Worm (Caenorhabditis elegans): Measurements from ENCODE around the gene T02D1.8.

DNA sequence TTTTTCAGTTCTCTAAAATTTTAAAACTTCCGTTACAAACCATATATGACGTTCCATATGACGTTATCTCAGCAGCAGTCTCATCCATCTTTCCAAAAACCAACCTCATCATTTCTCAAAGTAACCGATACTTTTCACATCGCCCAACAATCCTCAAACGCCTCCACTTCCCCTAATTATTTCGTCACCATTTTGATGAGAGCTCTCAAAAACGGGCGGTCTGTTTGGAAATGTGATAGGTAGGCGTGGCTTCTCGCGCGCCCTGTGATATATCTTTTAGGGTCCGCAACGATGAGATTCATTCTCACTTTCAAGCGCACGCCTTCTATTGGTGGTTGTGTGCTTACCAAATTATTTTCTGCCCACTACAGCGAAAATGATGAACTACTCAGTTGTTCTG lies 19.0 kb downstream of the T02D1.8 start, which contains the start of gene trh-1:
- TF ChIP-seq lsy-2 (tag; optimal IDR thresholded peaks at IDR 0.05) (no peak), swsn-7 (tag; optimal IDR thresholded peaks at IDR 0.05) (no peak), ets-5 (GFP tag; IDR thresholded peaks at IDR 0.05) (no peak), ama-1 (optimal IDR thresholded peaks at IDR 0.05) (no peak), skn-1 (tag; optimal IDR thresholded peaks at IDR 0.05) (no peak), pag-3 (tag; optimal IDR thresholded peaks at IDR 0.05; ENCODE audit: borderline replicate concordance, insufficient read depth) (no peak), fkh-4 (tag; optimal IDR thresholded peaks at IDR 0.05; ENCODE audit: borderline replicate concordance) (no peak), egl-27 (tag; optimal IDR thresholded peaks at IDR 0.05) (no peak)
